Worm (Caenorhabditis elegans) whole organism, late embryonic: ENCODE data around the gene ntl-2.

Experiments used
- C08G9.2 ChIP-seq: sonication (generic microtip); optimal IDR thresholded peaks from 2 replicates; lab custom pipeline; 2016; ENCODE audit warnings: mild to moderate bottlenecking, missing genetic modification characterization, moderate library complexity, missing compliant biosample characterization
- K09A11.1 ChIP-seq: sonication (generic microtip); optimal IDR thresholded peaks from 2 replicates; lab custom pipeline; 2017; ENCODE audit warnings: antibody characterized with exemption, mild to moderate bottlenecking, missing genetic modification characterization, missing compliant biosample characterization; ENCODE audit not compliant: insufficient read depth
- ceh-6 ChIP-seq: fragments of 200-800 bp; sonication (Bioruptor generic); optimal IDR thresholded peaks from 2 replicates; lab custom pipeline; 2018; ENCODE audit warnings: mild to moderate bottlenecking, missing genetic modification characterization, missing compliant biosample characterization
- dmd-4 ChIP-seq: sonication (generic microtip); optimal IDR thresholded peaks from 2 replicates; lab custom pipeline; 2016; ENCODE audit warnings: borderline replicate concordance, missing genetic modification characterization, missing compliant biosample characterization
- elt-4 ChIP-seq: sonication (generic microtip); optimal IDR thresholded peaks from 2 replicates; lab custom pipeline; 2016; ENCODE audit warnings: missing genetic modification characterization, missing compliant biosample characterization
- ets-4 ChIP-seq: sonication (generic microtip); optimal IDR thresholded peaks from 2 replicates; lab custom pipeline; 2016; ENCODE audit warnings: missing genetic modification characterization, missing compliant biosample characterization
- fkh-10 ChIP-seq: fragments of 150-350 bp; optimal IDR thresholded peaks from 2 replicates; lab custom pipeline; 2014; ENCODE audit warnings: missing biosample characterization, missing genetic modification reagents, missing genetic modification characterization
- hlh-13 ChIP-seq: fragments of 200-800 bp; sonication (Bioruptor generic); optimal IDR thresholded peaks from 2 replicates; lab custom pipeline; 2018; ENCODE audit warnings: mild to moderate bottlenecking, missing genetic modification characterization, missing compliant biosample characterization
- hlh-30 ChIP-seq: sonication (generic microtip); optimal IDR thresholded peaks from 2 replicates; lab custom pipeline; 2017; ENCODE audit warnings: antibody characterized with exemption, missing genetic modification characterization, missing compliant biosample characterization; ENCODE audit not compliant: insufficient read depth
- nhr-11 ChIP-seq: fragments of 150-350 bp; optimal IDR thresholded peaks from 2 replicates; lab custom pipeline; 2014; ENCODE audit warnings: missing biosample characterization, missing genetic modification characterization
- pha-2 ChIP-seq: sonication (generic microtip); optimal IDR thresholded peaks from 2 replicates; lab custom pipeline; 2017; ENCODE audit warnings: mild to moderate bottlenecking, missing genetic modification characterization, missing compliant biosample characterization
- sdc-2 ChIP-seq: sonication (generic microtip); optimal IDR thresholded peaks from 2 replicates; lab custom pipeline; 2016; ENCODE audit warnings: missing genotype, missing genetic modification characterization, missing compliant biosample characterization
- sox-4 ChIP-seq: sonication (generic microtip); optimal IDR thresholded peaks from 2 replicates; lab custom pipeline; 2017; ENCODE audit warnings: mild to moderate bottlenecking, missing genetic modification characterization, inconsistent platforms, missing compliant biosample characterization
- unc-55 ChIP-seq: sonication (generic microtip); optimal IDR thresholded peaks from 2 replicates; lab custom pipeline; 2017; ENCODE audit warnings: missing biosample characterization, missing genetic modification reagents, missing genetic modification characterization

ce11 chrII:4392526-4393057 lies 16.3 kb upstream of the ntl-2 start, which contains the start of gene mlt-7:
- no peak for TF ChIP-seq unc-55 (GFP tag; lab: Kevin White, UChicago)
- no peak for TF ChIP-seq hlh-13 (GFP tag; lab: Kevin White, UChicago)
- no peak for TF ChIP-seq ets-4 (tag; lab: Kevin White, UChicago)
- no peak for TF ChIP-seq nhr-11 (tag; lab: Kevin White, UChicago)
- no peak for TF ChIP-seq sox-4
- TF ChIP-seq K09A11.1 = no peak
- no peak for TF ChIP-seq elt-4
- TF ChIP-seq dmd-4 (tag; lab: Kevin White, UChicago) = no peak
- TF ChIP-seq fkh-10 (GFP tag; lab: Kevin White, UChicago) = no peak
- TF ChIP-seq hlh-30 (tag; lab: Kevin White, UChicago) = no peak
- no peak for TF ChIP-seq pha-2 (tag; lab: Kevin White, UChicago)
- no peak for TF ChIP-seq C08G9.2
- TF ChIP-seq sdc-2 (tag; lab: Kevin White, UChicago) = no peak
- TF ChIP-seq ceh-6 = no peak
